Fruit fly (Drosophila melanogaster) whole organism, embryonic: ENCODE results near the gene Rrp45.

Experiments used
- Atf6 ChIP-seq: fragments of 200-800 bp; sonication (Bioruptor generic); IDR thresholded peaks from 2 replicates; pipeline ENCODE4 v1.3.6; 2022; ENCODE audit warnings: missing biosample characterization, missing genetic modification characterization
- CG16815 ChIP-seq: fragments of 200-800 bp; sonication (Bioruptor generic); optimal IDR thresholded peaks from 3 replicates; lab custom pipeline; 2017; ENCODE audit warnings: missing biosample characterization, mild to moderate bottlenecking, missing genetic modification characterization
- CG2199 ChIP-seq: fragments of 200-800 bp; sonication (Bioruptor generic); IDR thresholded peaks from 3 replicates; pipeline ENCODE4 v1.3.6; 2022; ENCODE audit warnings: missing biosample characterization, missing genetic modification characterization
- CG2875 ChIP-seq: fragments of 200-800 bp; sonication (Bioruptor generic); optimal IDR thresholded peaks from 2 replicates; lab custom pipeline; 2017; ENCODE audit warnings: missing biosample characterization, mild to moderate bottlenecking, missing genetic modification characterization, missing genetic modification reagents
- CG4360 ChIP-seq: fragments of 200-800 bp; sonication (Bioruptor generic); IDR thresholded peaks from 2 replicates; pipeline ENCODE4 v1.3.6; 2022; ENCODE audit warnings: missing biosample characterization, missing genetic modification characterization
- CG5180 ChIP-seq: fragments of 200-800 bp; sonication (Bioruptor generic); optimal IDR thresholded peaks from 3 replicates; lab custom pipeline; 2017; ENCODE audit warnings: missing biosample characterization, missing genetic modification characterization, mild to moderate bottlenecking, moderate library complexity, missing genetic modification reagents
- CG6254 ChIP-seq: fragments of 200-800 bp; sonication (Bioruptor generic); optimal IDR thresholded peaks from 3 replicates; lab custom pipeline; 2017; ENCODE audit warnings: mild to moderate bottlenecking, missing biosample characterization, missing genetic modification reagents, missing genetic modification characterization
- CG7357 ChIP-seq: fragments of 200-800 bp; sonication (Bioruptor generic); IDR thresholded peaks from 3 replicates; pipeline ENCODE4 v1.3.6; 2022; ENCODE audit warnings: missing biosample characterization, missing genetic modification characterization
- CG8281 ChIP-seq: fragments of 200-800 bp; sonication (Bioruptor generic); optimal IDR thresholded peaks from 2 replicates; lab custom pipeline; 2018; ENCODE audit warnings: missing biosample characterization, mild to moderate bottlenecking, missing genetic modification characterization, moderate library complexity
- CG8478 ChIP-seq: fragments of >200 bp; optimal IDR thresholded peaks from 2 replicates; lab custom pipeline; 2018
- Doc2 ChIP-seq: fragments of 200-800 bp; sonication (Bioruptor generic); IDR thresholded peaks from 2 replicates; pipeline ENCODE4 v1.3.6; 2022; ENCODE audit warnings: missing biosample characterization, missing genetic modification characterization
- NC2α ChIP-seq: fragments of 200-800 bp; sonication (Bioruptor generic); optimal IDR thresholded peaks from 2 replicates; lab custom pipeline; 2016; ENCODE audit warnings: missing biosample characterization, missing genetic modification characterization
- lilli ChIP-seq: fragments of 200-800 bp; sonication (Bioruptor generic); optimal IDR thresholded peaks from 3 replicates; lab custom pipeline; 2016; ENCODE audit warnings: missing biosample characterization, missing genetic modification characterization
- pan ChIP-seq, 4 experiments: fragments of >200 bp in 3 of 4; fragments of 200-800 bp in 1 of 4; sonication (Bioruptor generic) in 1 of 4; optimal IDR thresholded peaks in 3 of 4; IDR thresholded peaks in 1 of 4; 2 replicates each; pipeline versions ENCODE4 v1.3.6 to Lab custom; 2017 to 2022; ENCODE audit warnings: missing biosample characterization in 2 of 4, missing genetic modification characterization in 2 of 4, mixed read lengths in 1 of 4

DNA sequence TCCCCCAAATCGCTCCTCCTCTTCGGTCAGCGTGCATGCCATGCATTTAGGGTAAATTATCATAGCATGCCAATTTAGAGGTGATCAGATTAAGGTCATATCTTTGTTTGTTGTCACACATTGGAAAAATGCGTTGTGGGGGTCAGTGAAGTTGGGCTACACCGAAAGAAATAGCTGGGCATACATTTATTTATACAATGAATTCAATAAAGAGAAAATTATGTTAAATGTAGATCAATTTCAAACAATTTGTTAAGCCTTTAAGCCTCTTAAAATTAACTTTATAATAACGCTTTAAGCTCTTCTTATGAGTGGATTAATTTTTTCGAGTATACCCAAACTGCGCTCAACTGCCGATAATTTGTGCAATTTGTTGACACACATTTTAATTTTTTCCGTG, 23.3 kb upstream of the Rrp45 start:
- TF ChIP-seq CG7357 (GFP tag; lab: Robert Waterston, UW) (no peak), NC2α (GFP tag; lab: Kevin White, UChicago) (no peak), CG8281 (no peak), CG2875 (GFP tag; lab: Kevin White, UChicago) (no peak), pan (optimal IDR thresholded peaks at IDR 0.05; lab: Kevin White, UChicago) (no peak), pan (GFP tag; optimal IDR thresholded peaks at IDR 0.05 in 1 of 2, IDR thresholded peaks at IDR 0.05 in 1 of 2) (no peak), CG5180 (GFP tag; lab: Kevin White, UChicago) (no peak), CG2199 (GFP tag; lab: Robert Waterston, UW) (no peak), CG6254 (GFP tag; lab: Kevin White, UChicago) (no peak), Doc2 (GFP tag; lab: Robert Waterston, UW) (no peak), Atf6 (no peak), CG8478 (lab: Kevin White, UChicago) (no peak), lilli (no peak), CG16815 (no peak), CG4360 (GFP tag; lab: Robert Waterston, UW) (no peak)
